Fruit fly (Drosophila melanogaster) whole organism, embryonic: Measurements from ENCODE around the gene CG4313.

Experiments
- Adf1 ChIP-seq: fragments of 200-800 bp; sonication (Bioruptor generic); IDR thresholded peaks from 2 replicates; pipeline ENCODE4 v1.3.6; 2022; ENCODE audit warnings: missing biosample characterization, missing genetic modification characterization
- Antp ChIP-seq: fragments of 200-800 bp; sonication (Bioruptor generic); optimal IDR thresholded peaks from 3 replicates; lab custom pipeline; 2016; ENCODE audit warnings: missing biosample characterization, missing genetic modification characterization
- Asciz ChIP-seq: fragments of 200-800 bp; sonication (Bioruptor generic); optimal IDR thresholded peaks from 2 replicates; lab custom pipeline; 2017; ENCODE audit warnings: missing biosample characterization, mild to moderate bottlenecking, missing genetic modification characterization, missing genetic modification reagents
- CG10147 ChIP-seq: fragments of 200-800 bp; sonication (Bioruptor generic); optimal IDR thresholded peaks from 2 replicates; lab custom pipeline; 2019; ENCODE audit warnings: missing biosample characterization, mild to moderate bottlenecking, missing genetic modification characterization, moderate library complexity
- CG10565 ChIP-seq: fragments of 200-800 bp; sonication (Bioruptor generic); optimal IDR thresholded peaks from 3 replicates; lab custom pipeline; 2016; ENCODE audit warnings: missing biosample characterization, mild to moderate bottlenecking, missing genetic modification characterization
- CG11456 ChIP-seq: fragments of 200-800 bp; sonication (Bioruptor generic); IDR thresholded peaks from 3 replicates; pipeline ENCODE4 v1.3.6; 2022; ENCODE audit warnings: missing biosample characterization, missing genetic modification characterization
- CG11695 ChIP-seq: fragments of 200-800 bp; sonication (Bioruptor generic); IDR thresholded peaks from 3 replicates; pipeline ENCODE4 v1.3.6; 2022; ENCODE audit warnings: missing biosample characterization, missing genetic modification characterization
- CG1233 ChIP-seq: fragments of 200-800 bp; sonication (Bioruptor generic); optimal IDR thresholded peaks from 4 replicates; lab custom pipeline; 2018; ENCODE audit warnings: missing biosample characterization, mild to moderate bottlenecking, missing genetic modification characterization
- CG13775 ChIP-seq: fragments of 200-800 bp; sonication (Bioruptor generic); optimal IDR thresholded peaks from 3 replicates; lab custom pipeline; 2017; ENCODE audit warnings: missing biosample characterization, mild to moderate bottlenecking, missing genetic modification characterization
- CG15011 ChIP-seq: fragments of 200-800 bp; sonication (Bioruptor generic); optimal IDR thresholded peaks from 3 replicates; lab custom pipeline; 2018; ENCODE audit warnings: missing biosample characterization, mild to moderate bottlenecking, missing genetic modification characterization
- CG16863 ChIP-seq: fragments of 200-800 bp; sonication (Bioruptor generic); optimal IDR thresholded peaks from 3 replicates; lab custom pipeline; 2016; ENCODE audit warnings: missing biosample characterization, missing genetic modification characterization
- CG17186 ChIP-seq: fragments of 200-800 bp; sonication (Bioruptor generic); optimal IDR thresholded peaks from 3 replicates; lab custom pipeline; 2017; ENCODE audit warnings: missing biosample characterization, missing genetic modification reagents, missing genetic modification characterization
- CG17802 ChIP-seq: fragments of 200-800 bp; sonication (Bioruptor generic); optimal IDR thresholded peaks from 2 replicates; lab custom pipeline; 2018; ENCODE audit warnings: missing biosample characterization, mild to moderate bottlenecking, missing genetic modification characterization, moderate library complexity
- CG17912 ChIP-seq: fragments of 200-800 bp; sonication (Bioruptor generic); optimal IDR thresholded peaks from 2 replicates; lab custom pipeline; 2018; ENCODE audit warnings: missing biosample characterization, mild to moderate bottlenecking, missing genetic modification characterization
- CG30020 ChIP-seq: fragments of 200-800 bp; optimal IDR thresholded peaks from 2 replicates; lab custom pipeline; 2019; ENCODE audit warnings: missing biosample characterization, mild to moderate bottlenecking, missing genetic modification characterization, moderate library complexity
- CG42726 ChIP-seq: fragments of 200-800 bp; sonication (Bioruptor generic); IDR thresholded peaks from 2 replicates; pipeline ENCODE4 v1.3.6; 2022; ENCODE audit warnings: missing biosample characterization, missing genetic modification characterization; ENCODE audit not compliant: partially characterized antibody
- CG4707 ChIP-seq: fragments of 200-800 bp; sonication (Bioruptor generic); optimal IDR thresholded peaks from 2 replicates; lab custom pipeline; 2018; ENCODE audit warnings: missing biosample characterization, mild to moderate bottlenecking, missing genetic modification characterization, moderate library complexity
- CG4820 ChIP-seq: fragments of 200-800 bp; sonication (Bioruptor generic); optimal IDR thresholded peaks from 3 replicates; lab custom pipeline; 2016; ENCODE audit warnings: missing biosample characterization, missing genetic modification characterization
- CG6683 ChIP-seq: fragments of 200-800 bp; sonication (Bioruptor generic); optimal IDR thresholded peaks from 2 replicates; lab custom pipeline; 2017; ENCODE audit warnings: missing biosample characterization, mild to moderate bottlenecking, missing genetic modification characterization, missing genetic modification reagents
- CG7745 ChIP-seq: fragments of 200-800 bp; sonication (Bioruptor generic); optimal IDR thresholded peaks from 2 replicates; lab custom pipeline; 2018; ENCODE audit warnings: missing biosample characterization, mild to moderate bottlenecking, missing genetic modification characterization, moderate library complexity
- Dip2 ChIP-seq: fragments of 200-800 bp; sonication (Bioruptor generic); IDR thresholded peaks from 2 replicates; pipeline ENCODE4 v1.3.6; 2022; ENCODE audit warnings: missing biosample characterization, missing genetic modification characterization
- HLH3B ChIP-seq: fragments of 200-800 bp; sonication (Bioruptor generic); IDR thresholded peaks from 2 replicates; pipeline ENCODE4 v1.3.6; 2022; ENCODE audit warnings: missing biosample characterization, missing genetic modification characterization
- HLH54F ChIP-seq: fragments of 200-800 bp; sonication (Bioruptor generic); optimal IDR thresholded peaks from 3 replicates; lab custom pipeline; 2016; ENCODE audit warnings: missing biosample characterization, missing genetic modification characterization
- Hr3 ChIP-seq: fragments of 200-800 bp; sonication (Bioruptor generic); optimal IDR thresholded peaks from 3 replicates; lab custom pipeline; 2016; ENCODE audit warnings: missing biosample characterization, missing genetic modification characterization
- Hr39 ChIP-seq: fragments of >200 bp; optimal IDR thresholded peaks from 2 replicates; lab custom pipeline; 2017
- Lhr ChIP-seq: fragments of 200-800 bp; sonication (Bioruptor generic); optimal IDR thresholded peaks from 3 replicates; lab custom pipeline; 2017; ENCODE audit warnings: mild to moderate bottlenecking, missing biosample characterization, missing genetic modification reagents, missing genetic modification characterization
- Optix ChIP-seq: fragments of 200-800 bp; sonication (Bioruptor generic); IDR thresholded peaks from 3 replicates; pipeline ENCODE4 v1.3.6; 2022; ENCODE audit warnings: missing biosample characterization, missing genetic modification characterization
- PHDP ChIP-seq: fragments of 200-800 bp; sonication (Bioruptor generic); optimal IDR thresholded peaks from 3 replicates; lab custom pipeline; 2018; ENCODE audit warnings: missing biosample characterization, mild to moderate bottlenecking, missing genetic modification characterization, moderate library complexity
- Ravus ChIP-seq: fragments of 200-800 bp; sonication (Bioruptor generic); IDR thresholded peaks from 2 replicates; pipeline ENCODE4 v1.3.6; 2022; ENCODE audit warnings: missing biosample characterization, missing genetic modification characterization
- Sry-β ChIP-seq: fragments of 200-800 bp; sonication (Bioruptor generic); optimal IDR thresholded peaks from 2 replicates; lab custom pipeline; 2018; ENCODE audit warnings: missing biosample characterization, mild to moderate bottlenecking, missing genetic modification characterization, moderate library complexity
- Ssrp ChIP-seq: fragments of 200-800 bp; sonication (Bioruptor generic); optimal IDR thresholded peaks from 2 replicates; lab custom pipeline; 2018; ENCODE audit warnings: missing biosample characterization, mild to moderate bottlenecking, missing genetic modification characterization, moderate library complexity
- abd-A ChIP-seq: fragments of 200-800 bp; sonication (Bioruptor generic); optimal IDR thresholded peaks from 3 replicates; lab custom pipeline; 2019; ENCODE audit warnings: missing biosample characterization, mild to moderate bottlenecking, missing genetic modification characterization, moderate library complexity
- cas ChIP-seq: fragments of 200-800 bp; sonication (Bioruptor generic); IDR thresholded peaks from 2 replicates; pipeline ENCODE4 v1.3.6; 2022; ENCODE audit warnings: missing biosample characterization, missing genetic modification characterization
- chif ChIP-seq, 2 experiments: fragments of 200-800 bp; sonication (Bioruptor generic); optimal IDR thresholded peaks; 3 replicates each; lab custom pipeline; 2016; ENCODE audit warnings: missing biosample characterization in 2 of 2, missing genetic modification characterization in 2 of 2
- crol ChIP-seq: fragments of 200-800 bp; sonication (Bioruptor generic); IDR thresholded peaks from 2 replicates; pipeline ENCODE4 v1.3.6; 2022; ENCODE audit warnings: missing biosample characterization, missing genetic modification characterization
- emc ChIP-seq: fragments of 200-800 bp; sonication (Bioruptor generic); optimal IDR thresholded peaks from 2 replicates; lab custom pipeline; 2016; ENCODE audit warnings: missing biosample characterization, missing genetic modification characterization
- fru ChIP-seq: fragments of >200 bp; optimal IDR thresholded peaks from 2 replicates; lab custom pipeline; 2017
- jigr1 ChIP-seq: fragments of 200-800 bp; sonication (Bioruptor generic); IDR thresholded peaks from 3 replicates; pipeline ENCODE4 v1.3.6; 2022; ENCODE audit warnings: missing biosample characterization, missing genetic modification characterization
- lmd ChIP-seq: fragments of 200-800 bp; sonication (Bioruptor generic); IDR thresholded peaks from 2 replicates; pipeline ENCODE4 v1.3.6; 2022; ENCODE audit warnings: missing biosample characterization, missing genetic modification characterization
- mirr ChIP-seq: fragments of 200-800 bp; sonication (Bioruptor generic); optimal IDR thresholded peaks from 3 replicates; lab custom pipeline; 2018; ENCODE audit warnings: missing biosample characterization, mild to moderate bottlenecking, missing genetic modification characterization
- nau ChIP-seq: fragments of 200-800 bp; sonication (Bioruptor generic); optimal IDR thresholded peaks from 3 replicates; lab custom pipeline; 2017; ENCODE audit warnings: missing biosample characterization, mild to moderate bottlenecking, missing genetic modification characterization, missing genetic modification reagents
- pan ChIP-seq, 4 experiments: fragments of >200 bp in 3 of 4; fragments of 200-800 bp in 1 of 4; sonication (Bioruptor generic) in 1 of 4; optimal IDR thresholded peaks in 3 of 4; IDR thresholded peaks in 1 of 4; 2 replicates each; pipeline versions ENCODE4 v1.3.6 to Lab custom; 2017 to 2022; ENCODE audit warnings: missing biosample characterization in 2 of 4, missing genetic modification characterization in 2 of 4, mixed read lengths in 1 of 4
- seq ChIP-seq: fragments of 200-800 bp; sonication (Bioruptor generic); IDR thresholded peaks from 2 replicates; pipeline ENCODE4 v1.3.6; 2022; ENCODE audit warnings: missing biosample characterization, missing genetic modification characterization
- stc ChIP-seq: fragments of 200-800 bp; sonication (Bioruptor generic); IDR thresholded peaks from 2 replicates; pipeline ENCODE4 v1.3.6; 2022; ENCODE audit warnings: missing biosample characterization, missing genetic modification characterization
- tna ChIP-seq: fragments of 200-800 bp; sonication (Bioruptor generic); IDR thresholded peaks from 2 replicates; pipeline ENCODE4 v1.3.6; 2022; ENCODE audit warnings: missing biosample characterization, missing genetic modification characterization; ENCODE audit not compliant: partially characterized antibody
- toy ChIP-seq: fragments of 200-800 bp; sonication (Bioruptor generic); IDR thresholded peaks from 2 replicates; pipeline ENCODE4 v1.3.6; 2022; ENCODE audit warnings: missing biosample characterization, missing genetic modification characterization
- tup ChIP-seq: fragments of 200-800 bp; sonication (Bioruptor generic); optimal IDR thresholded peaks from 2 replicates; lab custom pipeline; 2016; ENCODE audit warnings: missing biosample characterization, mild to moderate bottlenecking, missing genetic modification characterization, moderate library complexity
- vvl ChIP-seq: fragments of 200-800 bp; sonication (Bioruptor generic); IDR thresholded peaks from 2 replicates; pipeline ENCODE4 v1.3.6; 2022; ENCODE audit warnings: missing biosample characterization, missing genetic modification characterization
- wek ChIP-seq: fragments of 200-800 bp; sonication (Bioruptor generic); optimal IDR thresholded peaks from 3 replicates; lab custom pipeline; 2018; ENCODE audit warnings: missing biosample characterization, mild to moderate bottlenecking, missing genetic modification characterization, moderate library complexity

CG4313 gene

DNA sequence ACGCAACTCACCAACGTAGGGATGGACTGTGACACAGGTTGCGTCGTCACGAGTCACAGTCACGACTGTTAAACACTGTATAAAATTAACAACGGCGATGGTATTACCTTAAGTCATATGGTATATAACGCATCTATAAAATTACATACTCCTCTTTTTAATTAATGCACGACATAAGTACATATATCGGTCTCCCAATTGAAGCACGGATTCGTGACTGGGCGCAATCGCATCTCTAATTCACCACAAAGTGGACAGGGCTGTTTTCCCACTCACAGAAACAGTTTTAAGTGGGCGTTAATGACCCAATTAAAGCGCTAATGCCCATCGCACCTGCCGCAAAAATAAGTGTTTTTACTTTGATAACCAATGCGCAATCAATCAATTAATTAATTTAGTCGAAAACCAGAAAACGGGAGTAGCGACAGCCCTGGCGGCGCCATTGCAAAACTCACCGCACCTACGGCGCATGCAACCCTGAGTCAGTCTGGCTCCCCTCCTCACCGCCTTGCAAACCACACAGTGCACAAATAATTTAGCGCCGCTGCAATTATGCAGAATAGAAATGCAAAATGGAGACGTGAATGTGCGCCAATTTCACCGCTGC is at the start of gene CG4313 (continued):
- TF ChIP-seq tup (GFP tag; lab: Kevin White, UChicago) (peak; percentile 32), vvl (GFP tag; lab: Robert Waterston, UW) (peak; percentile 55), lmd (GFP tag; lab: Robert Waterston, UW) (peak; percentile 75; the same call in 1 of the 2 replicates), CG30020 (peak; percentile 67), Lhr (peak; percentile 13), Ravus (GFP tag; lab: Robert Waterston, UW) (no peak), jigr1 (GFP tag; lab: Robert Waterston, UW) (no peak), toy (GFP tag; lab: Robert Waterston, UW) (no peak), nau (GFP tag; lab: Kevin White, UChicago) (peak; percentile 6), Hr39 (no peak), Sry-β (GFP tag; lab: Kevin White, UChicago) (peak; percentile 80), CG17186 (peak; percentile 80), wek (peak; percentile 9), CG42726 (GFP tag; lab: Robert Waterston, UW) (peak; percentile 35; the same call in 1 of the 2 replicates), CG17802 (tag; lab: Kevin White, UChicago) (peak; percentile 1), CG1233 (GFP tag; lab: Kevin White, UChicago) (peak; percentile 70), CG11695 (GFP tag; lab: Robert Waterston, UW) (peak; percentile 59; the same call in 2 of the 3 replicates), CG7745 (tag; lab: Kevin White, UChicago) (no peak), HLH3B (peak; percentile 27; the same call in 1 of the 2 replicates), stc (GFP tag; lab: Robert Waterston, UW) (no peak), crol (GFP tag; lab: Robert Waterston, UW) (no peak), cas (GFP tag; lab: Robert Waterston, UW) (0 out of 2 replicates have a peak, but pooled peaks have one; percentile 47), Adf1 (0 out of 2 replicates have a peak, but pooled peaks have one; percentile 17), HLH54F (GFP tag; lab: Kevin White, UChicago) (peak; percentile 75), Dip2 (GFP tag; lab: Robert Waterston, UW) (no peak), CG10147 (GFP tag; lab: Kevin White, UChicago) (peak; percentile 70), CG4820 (peak; percentile 65), emc (GFP tag; lab: Kevin White, UChicago) (peak; percentile 31), chif (GFP tag; optimal IDR thresholded peaks at IDR 0.05; lab: Kevin White, UChicago) (peak; percentile 60 to 62), CG13775 (GFP tag; lab: Kevin White, UChicago) (peak; percentile 63), abd-A (tag; lab: Kevin White, UChicago) (no peak), tna (peak; percentile 71; the same call in 1 of the 2 replicates), CG15011 (GFP tag; lab: Kevin White, UChicago) (no peak), CG4707 (GFP tag; lab: Kevin White, UChicago) (peak; percentile 31), Hr3 (GFP tag; lab: Kevin White, UChicago) (peak; percentile 72), fru (lab: Kevin White, UChicago) (no peak), seq (GFP tag; lab: Robert Waterston, UW) (peak; percentile 30; the same call in 1 of the 2 replicates), CG10565 (GFP tag; lab: Kevin White, UChicago) (no peak), Optix (GFP tag; lab: Robert Waterston, UW) (0 out of 3 replicates have a peak, but pooled peaks have one; percentile 48), CG11456 (GFP tag; lab: Robert Waterston, UW) (peak; percentile 67; the same call in 2 of the 3 replicates), CG16863 (GFP tag; lab: Kevin White, UChicago) (peak; percentile 55), mirr (GFP tag; lab: Kevin White, UChicago) (peak; percentile 45), CG6683 (GFP tag; lab: Kevin White, UChicago) (no peak), Antp (GFP tag; lab: Kevin White, UChicago) (peak; percentile 75), Ssrp (tag; lab: Kevin White, UChicago) (peak; percentile 53), PHDP (peak; percentile 52), CG17912 (GFP tag; lab: Kevin White, UChicago) (no peak), Asciz (GFP tag; lab: Kevin White, UChicago) (peak; percentile 11), pan (optimal IDR thresholded peaks at IDR 0.05; lab: Kevin White, UChicago) (no peak), pan (GFP tag; optimal IDR thresholded peaks at IDR 0.05 in 1 of 2, IDR thresholded peaks at IDR 0.05 in 1 of 2) (peak in 1 of 2 experiments; percentile 74)
